ENCODE assay signal across 4 fruit fly cellular contexts in genomic region chr3L:5577250-5578138, dm6.
A peak's percentile ranks its signal among the peaks of the same experiment; 100 is the strongest.
TF ChIP-seq lines count a peak whose summit lies in the region.

Msr-110 (minus strand) TSS chr3L:5577348.

TF ChIP-seq in whole organism, adult, 20 proteins besides CTCF, POLR2A, EP300 and RAD21 (continued from another document):
- TF ChIP-seq CG33017 (tag; optimal IDR thresholded peaks at IDR 0.05; lab: Kevin White, UChicago) (peak; percentile 94), CG7045 (GFP tag; optimal IDR thresholded peaks at IDR 0.05; lab: Kevin White, UChicago) (peak; percentile 89)
TF ChIP-seq in whole organism, adult: peak in this region for 19.

TF ChIP-seq in whole organism, embryonic, 481 proteins besides CTCF, POLR2A, EP300 and RAD21 (continued from another document and continues in another):
- no peak for TF ChIP-seq zf30C (GFP tag; optimal IDR thresholded peaks at IDR 0.05; lab: Kevin White, UChicago)
- TF ChIP-seq CG3065 (GFP tag; optimal IDR thresholded peaks at IDR 0.05; lab: Kevin White, UChicago): peak; percentile 6
- TF ChIP-seq CG16779 (GFP tag; IDR thresholded peaks at IDR 0.05; lab: Robert Waterston, UW): peak; percentile 84
- no peak for TF ChIP-seq fd102C (GFP tag; optimal IDR thresholded peaks at IDR 0.05; lab: Kevin White, UChicago)
- TF ChIP-seq CG3838 (GFP tag; optimal IDR thresholded peaks at IDR 0.05; lab: Kevin White, UChicago): peak; percentile 73
- peak; percentile 86 for TF ChIP-seq CG4730 (GFP tag; IDR thresholded peaks at IDR 0.05; lab: Robert Waterston, UW)
- TF ChIP-seq fd3F (GFP tag; optimal IDR thresholded peaks at IDR 0.05; lab: Kevin White, UChicago): peak; percentile 87
- TF ChIP-seq CG17359 (tag; optimal IDR thresholded peaks at IDR 0.05; lab: Kevin White, UChicago): peak; percentile 94
- TF ChIP-seq toy (GFP tag; IDR thresholded peaks at IDR 0.05; lab: Robert Waterston, UW): peak; percentile 70
- peak; percentile 94 for TF ChIP-seq oc (tag; optimal IDR thresholded peaks at IDR 0.05; lab: Kevin White, UChicago)
- peak; percentile 74 for TF ChIP-seq Hand (GFP tag; optimal IDR thresholded peaks at IDR 0.05; lab: Kevin White, UChicago)
- TF ChIP-seq Scr (GFP tag; IDR thresholded peaks at IDR 0.05; lab: Robert Waterston, UW; ENCODE audit: partially characterized antibody): no peak
- peak; percentile 6 for TF ChIP-seq Sry-β (GFP tag; optimal IDR thresholded peaks at IDR 0.05; lab: Kevin White, UChicago)
- peak; percentile 85 for TF ChIP-seq caup (GFP tag; optimal IDR thresholded peaks at IDR 0.05; lab: Kevin White, UChicago; ENCODE audit: severe bottlenecking)
- peak; percentile 94 for TF ChIP-seq row (GFP tag; IDR thresholded peaks at IDR 0.05; lab: Robert Waterston, UW)
- peak; percentile 90 for TF ChIP-seq CG11695 (GFP tag; IDR thresholded peaks at IDR 0.05; lab: Robert Waterston, UW)
- TF ChIP-seq ken (GFP tag; IDR thresholded peaks at IDR 0.05; lab: Robert Waterston, UW): peak; percentile 65
- peak; percentile 69 for TF ChIP-seq eyg (GFP tag; optimal IDR thresholded peaks at IDR 0.05; lab: Kevin White, UChicago)
- TF ChIP-seq Rx (GFP tag; IDR thresholded peaks at IDR 0.05; lab: Robert Waterston, UW): peak; percentile 66
- TF ChIP-seq MBD-R2 (GFP tag; IDR thresholded peaks at IDR 0.05; lab: Robert Waterston, UW): peak; percentile 87
- TF ChIP-seq Dek (tag; optimal IDR thresholded peaks at IDR 0.05; lab: Kevin White, UChicago): peak; percentile 93
- TF ChIP-seq wor (GFP tag; IDR thresholded peaks at IDR 0.05; lab: Robert Waterston, UW): peak; percentile 88
- TF ChIP-seq CG7839 (tag; optimal IDR thresholded peaks at IDR 0.05; lab: Kevin White, UChicago): peak; percentile 93
- TF ChIP-seq CG15696 (tag; optimal IDR thresholded peaks at IDR 0.05; lab: Kevin White, UChicago): peak; percentile 50
- TF ChIP-seq CG18262 (tag; optimal IDR thresholded peaks at IDR 0.05; lab: Kevin White, UChicago): peak; percentile 86
- TF ChIP-seq Oli (tag; optimal IDR thresholded peaks at IDR 0.05; lab: Kevin White, UChicago): peak; percentile 93
- TF ChIP-seq CG43689 (GFP tag; IDR thresholded peaks at IDR 0.05; lab: Robert Waterston, UW): no peak; the same call in 1 of the 2 replicates
- no peak for TF ChIP-seq CG4360 (GFP tag; IDR thresholded peaks at IDR 0.05; lab: Robert Waterston, UW)
- peak; percentile 85 for TF ChIP-seq CG6854 (GFP tag; optimal IDR thresholded peaks at IDR 0.05; lab: Kevin White, UChicago)
- TF ChIP-seq CG13424 (tag; optimal IDR thresholded peaks at IDR 0.05; lab: Kevin White, UChicago): peak; percentile 93
- peak; percentile 37 for TF ChIP-seq CG2116 (GFP tag; optimal IDR thresholded peaks at IDR 0.05; lab: Kevin White, UChicago)
- peak; percentile 78; the same call in 2 of the 3 replicates for TF ChIP-seq CG14050 (GFP tag; IDR thresholded peaks at IDR 0.05; lab: Robert Waterston, UW)
- TF ChIP-seq YL-1 (GFP tag; optimal IDR thresholded peaks at IDR 0.05; lab: Kevin White, UChicago): peak; percentile 54
- 0 out of 2 replicates have a peak, but pooled peaks have one; percentile 30 for TF ChIP-seq Bgb (GFP tag; IDR thresholded peaks at IDR 0.05; lab: Robert Waterston, UW; ENCODE audit: partially characterized antibody)
- peak; percentile 93 for TF ChIP-seq Sox102F (GFP tag; optimal IDR thresholded peaks at IDR 0.05; lab: Kevin White, UChicago)
- TF ChIP-seq CG4424 (GFP tag; optimal IDR thresholded peaks at IDR 0.05; lab: Kevin White, UChicago): peak; percentile 76
- TF ChIP-seq CG2889 (GFP tag; IDR thresholded peaks at IDR 0.05; lab: Robert Waterston, UW): peak; percentile 64
- TF ChIP-seq CG15269 (tag; optimal IDR thresholded peaks at IDR 0.05; lab: Kevin White, UChicago): peak; percentile 95
- no peak for TF ChIP-seq pros (GFP tag; optimal IDR thresholded peaks at IDR 0.05; lab: Kevin White, UChicago)
- no peak for TF ChIP-seq stwl (tag; optimal IDR thresholded peaks at IDR 0.05; lab: Kevin White, UChicago)
- no peak for TF ChIP-seq HmgD (GFP tag; optimal IDR thresholded peaks at IDR 0.05; lab: Kevin White, UChicago)
- peak; percentile 84 for TF ChIP-seq CG15601 (tag; optimal IDR thresholded peaks at IDR 0.05; lab: Kevin White, UChicago)

TF ChIP-seq in whole organism, prepupa, 60 proteins besides CTCF, POLR2A, EP300 and RAD21 (continued from another document):
- TF ChIP-seq CG10669 (GFP tag; optimal IDR thresholded peaks at IDR 0.05; lab: Kevin White, UChicago): peak; percentile 92
- peak; percentile 71 for TF ChIP-seq Hr39 (GFP tag; optimal IDR thresholded peaks at IDR 0.05; lab: Kevin White, UChicago)
- TF ChIP-seq topi (GFP tag; optimal IDR thresholded peaks at IDR 0.05; lab: Kevin White, UChicago): peak; percentile 86
- peak; percentile 87 for TF ChIP-seq Sox15 (GFP tag; optimal IDR thresholded peaks at IDR 0.05; lab: Kevin White, UChicago)
- peak; percentile 63 for TF ChIP-seq CG31627 (GFP tag; optimal IDR thresholded peaks at IDR 0.05; lab: Kevin White, UChicago)
- peak; percentile 97 for TF ChIP-seq Eip78C (GFP tag; lab: Kevin White, UChicago)
- peak; percentile 98 for TF ChIP-seq CG6163 (GFP tag; IDR thresholded peaks at IDR 0.05; lab: Robert Waterston, UW)
- TF ChIP-seq Gug (GFP tag; IDR thresholded peaks at IDR 0.05; lab: Robert Waterston, UW): peak; percentile 83
- TF ChIP-seq Ets96B (tag; optimal IDR thresholded peaks at IDR 0.05; lab: Kevin White, UChicago): peak; percentile 81
- TF ChIP-seq CG9139 (GFP tag; optimal IDR thresholded peaks at IDR 0.05; lab: Kevin White, UChicago): peak; percentile 99
- peak; percentile 98 for TF ChIP-seq CG32006 (GFP tag; optimal IDR thresholded peaks at IDR 0.05; lab: Kevin White, UChicago)
- peak; percentile 92 for TF ChIP-seq dac (GFP tag; optimal IDR thresholded peaks at IDR 0.05; lab: Kevin White, UChicago)
- peak; percentile 98 for TF ChIP-seq CG1621 (tag; optimal IDR thresholded peaks at IDR 0.05; lab: Kevin White, UChicago)
- peak; percentile 77 for TF ChIP-seq fd85E (GFP tag; optimal IDR thresholded peaks at IDR 0.05; lab: Kevin White, UChicago)
- peak; percentile 97 to 99 for TF ChIP-seq ss (GFP tag; optimal IDR thresholded peaks at IDR 0.05; lab: Kevin White, UChicago)
- peak; percentile 79 for TF ChIP-seq Met (GFP tag; optimal IDR thresholded peaks at IDR 0.05; lab: Kevin White, UChicago)
- TF ChIP-seq eg (GFP tag; IDR thresholded peaks at IDR 0.05; lab: Robert Waterston, UW): peak; percentile 95
- TF ChIP-seq Blimp-1 (GFP tag; optimal IDR thresholded peaks at IDR 0.05; lab: Kevin White, UChicago): no peak
- TF ChIP-seq CG16779 (tag; optimal IDR thresholded peaks at IDR 0.05; lab: Kevin White, UChicago): peak; percentile 97
- TF ChIP-seq vri (GFP tag; optimal IDR thresholded peaks at IDR 0.05; lab: Kevin White, UChicago): peak; percentile 96
- TF ChIP-seq CG11294 (GFP tag; IDR thresholded peaks at IDR 0.05; lab: Robert Waterston, UW): peak; percentile 92
- TF ChIP-seq CG4318 (GFP tag; optimal IDR thresholded peaks at IDR 0.05; lab: Kevin White, UChicago): peak; percentile 97
- peak; percentile 86 for TF ChIP-seq Eip75B (GFP tag; optimal IDR thresholded peaks at IDR 0.05; lab: Kevin White, UChicago)
- peak; percentile 91 for TF ChIP-seq OdsH (GFP tag; optimal IDR thresholded peaks at IDR 0.05; lab: Kevin White, UChicago)
- peak; percentile 93 for TF ChIP-seq CG3919 (GFP tag; optimal IDR thresholded peaks at IDR 0.05; lab: Kevin White, UChicago)
- TF ChIP-seq CG7368 (GFP tag; optimal IDR thresholded peaks at IDR 0.05; lab: Kevin White, UChicago): peak; percentile 86
- peak; percentile 70 for TF ChIP-seq CG8319 (GFP tag; optimal IDR thresholded peaks at IDR 0.05; lab: Kevin White, UChicago)
- peak; percentile 83 for TF ChIP-seq pdm3 (GFP tag; optimal IDR thresholded peaks at IDR 0.05; lab: Kevin White, UChicago)
- peak; percentile 86 for TF ChIP-seq fd59A (GFP tag; optimal IDR thresholded peaks at IDR 0.05; lab: Kevin White, UChicago)
- no peak for TF ChIP-seq Hr38 (GFP tag; optimal IDR thresholded peaks at IDR 0.05; lab: Kevin White, UChicago)
- peak; percentile 95 for TF ChIP-seq CG6276 (GFP tag; optimal IDR thresholded peaks at IDR 0.05; lab: Kevin White, UChicago)
- peak; percentile 91 to 96 for TF ChIP-seq salr (GFP tag; optimal IDR thresholded peaks at IDR 0.05; lab: Kevin White, UChicago)
- TF ChIP-seq CG6792 (GFP tag; optimal IDR thresholded peaks at IDR 0.05; lab: Kevin White, UChicago): peak; percentile 86
- TF ChIP-seq Hr4 (GFP tag; optimal IDR thresholded peaks at IDR 0.05; lab: Kevin White, UChicago): peak; percentile 98
- TF ChIP-seq Sox102F (GFP tag; optimal IDR thresholded peaks at IDR 0.05; lab: Kevin White, UChicago): peak; percentile 96
- TF ChIP-seq dsx (GFP tag; optimal IDR thresholded peaks at IDR 0.05; lab: Kevin White, UChicago; ENCODE audit: poor library complexity, severe bottlenecking): peak; percentile 74
- peak; percentile 69 for TF ChIP-seq cyc (GFP tag; optimal IDR thresholded peaks at IDR 0.05; lab: Kevin White, UChicago)
- TF ChIP-seq achi (GFP tag; optimal IDR thresholded peaks at IDR 0.05; lab: Kevin White, UChicago): peak; percentile 94
- TF ChIP-seq CG11902 (GFP tag; optimal IDR thresholded peaks at IDR 0.05; lab: Kevin White, UChicago): peak; percentile 84
- peak; percentile 78 for TF ChIP-seq Sox14 (GFP tag; optimal IDR thresholded peaks at IDR 0.05; lab: Kevin White, UChicago)
- TF ChIP-seq CG3032 (tag; optimal IDR thresholded peaks at IDR 0.05; lab: Kevin White, UChicago): peak; percentile 85

TF ChIP-seq in whole organism, wandering third instar larva, 38 proteins besides CTCF, POLR2A, EP300 and RAD21 (continued from another document):
- TF ChIP-seq Dif (GFP tag; optimal IDR thresholded peaks at IDR 0.05; lab: Kevin White, UChicago; ENCODE audit: partially characterized antibody): peak; percentile 12
- TF ChIP-seq rgr (GFP tag; optimal IDR thresholded peaks at IDR 0.05; lab: Kevin White, UChicago): peak; percentile 92
- TF ChIP-seq CG9705 (GFP tag; optimal IDR thresholded peaks at IDR 0.05; lab: Kevin White, UChicago): peak; percentile 85
- peak; percentile 80 for TF ChIP-seq Hnf4 (GFP tag; optimal IDR thresholded peaks at IDR 0.05; lab: Kevin White, UChicago)
- no peak for TF ChIP-seq pan (optimal IDR thresholded peaks at IDR 0.05; lab: Kevin White, UChicago)
- TF ChIP-seq br (GFP tag; optimal IDR thresholded peaks at IDR 0.05; lab: Kevin White, UChicago): peak; percentile 82
- no peak for TF ChIP-seq Dfd (GFP tag; optimal IDR thresholded peaks at IDR 0.05; lab: Kevin White, UChicago)
- TF ChIP-seq woc (GFP tag; optimal IDR thresholded peaks at IDR 0.05; lab: Kevin White, UChicago): peak; percentile 80
- TF ChIP-seq Hr83 (GFP tag; optimal IDR thresholded peaks at IDR 0.05; lab: Kevin White, UChicago; ENCODE audit: poor library complexity, severe bottlenecking): peak; percentile 93
- TF ChIP-seq N (GFP tag; optimal IDR thresholded peaks at IDR 0.05; lab: Kevin White, UChicago): no peak
- TF ChIP-seq brk (GFP tag; optimal IDR thresholded peaks at IDR 0.05; lab: Kevin White, UChicago): peak; percentile 92
- peak; percentile 68 for TF ChIP-seq Vsx2 (GFP tag; optimal IDR thresholded peaks at IDR 0.05; lab: Kevin White, UChicago; ENCODE audit: partially characterized antibody)
- peak; percentile 70 for TF ChIP-seq sv (GFP tag; optimal IDR thresholded peaks at IDR 0.05; lab: Kevin White, UChicago)
- no peak for TF ChIP-seq lola (GFP tag; optimal IDR thresholded peaks at IDR 0.05; lab: Kevin White, UChicago)
- TF ChIP-seq dmrt93B (GFP tag; optimal IDR thresholded peaks at IDR 0.05; lab: Kevin White, UChicago): peak; percentile 80
- no peak for TF ChIP-seq Hr78 (GFP tag; optimal IDR thresholded peaks at IDR 0.05; lab: Kevin White, UChicago)
- TF ChIP-seq GATAd (GFP tag; optimal IDR thresholded peaks at IDR 0.05; lab: Kevin White, UChicago): no peak
